Worm (Caenorhabditis elegans) whole organism, early embryonic: Measurements from ENCODE around the gene mcm-7.

Experiments used
- aly-1 ChIP-seq: sonication (generic microtip); optimal IDR thresholded peaks from 2 replicates; lab custom pipeline; 2016; ENCODE audit warnings: missing genetic modification characterization, missing compliant biosample characterization
- ama-1 ChIP-seq: fragments of 150-350 bp; optimal IDR thresholded peaks from 2 replicates; lab custom pipeline; 2014
- ceh-36 ChIP-seq: sonication (generic microtip); optimal IDR thresholded peaks from 2 replicates; lab custom pipeline; 2016; ENCODE audit warnings: missing genetic modification characterization, inconsistent platforms, missing compliant biosample characterization
- hmbx-1 ChIP-seq: sonication (generic microtip); optimal IDR thresholded peaks from 2 replicates; lab custom pipeline; 2016; ENCODE audit warnings: mild to moderate bottlenecking, missing genetic modification characterization, missing compliant biosample characterization

DNA sequence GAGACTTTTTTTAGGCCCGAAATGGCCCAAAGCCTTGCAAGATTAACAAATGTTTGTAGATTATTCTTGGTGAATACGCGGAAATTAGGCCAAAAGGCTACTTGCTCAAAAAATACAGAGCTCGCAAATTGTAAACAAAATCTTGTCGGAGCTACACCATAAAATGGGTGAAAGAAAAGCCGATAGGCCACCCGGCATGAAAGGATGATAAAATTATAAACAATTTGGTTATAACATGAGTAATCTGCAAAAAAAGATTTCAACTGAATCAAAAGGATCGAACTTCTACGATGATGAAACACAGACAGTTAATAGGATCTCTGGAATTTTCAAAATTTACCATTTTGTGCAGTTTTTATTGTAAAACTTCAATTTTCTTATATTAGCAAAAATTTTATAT, 51.2 kb downstream of the mcm-7 start:
- TF ChIP-seq hmbx-1: no peak
- no peak for TF ChIP-seq ceh-36 (tag; lab: Kevin White, UChicago)
- no peak for TF ChIP-seq aly-1
- TF ChIP-seq ama-1 (lab: Kevin White, UChicago): no peak
